Worm (Caenorhabditis elegans) whole organism, L1 larva: ENCODE measurements around the gene sdz-33.

Experiments
- C16A3.4 ChIP-seq: fragments of 150-350 bp; optimal IDR thresholded peaks from 2 replicates; lab custom pipeline; 2014; ENCODE audit warnings: missing biosample characterization, missing genetic modification characterization
- aha-1 ChIP-seq: fragments of 150-350 bp; optimal IDR thresholded peaks from 2 replicates; lab custom pipeline; 2014; ENCODE audit warnings: missing biosample characterization, missing genetic modification characterization
- ceh-82 ChIP-seq, 3 experiments: fragments of 150-350 bp in 1 of 3; sonication (generic microtip) in 2 of 3; optimal IDR thresholded peaks; 2 replicates each; lab custom pipeline; 2014 to 2017; ENCODE audit warnings: missing biosample characterization in 3 of 3, missing genetic modification characterization in 3 of 3
- ceh-88 ChIP-seq: fragments of 200-800 bp; sonication (Bioruptor generic); IDR thresholded peaks from 2 replicates; pipeline ENCODE4 v1.3.6; 2022; ENCODE audit warnings: missing genetic modification characterization, missing compliant biosample characterization
- dsc-1 ChIP-seq: sonication (generic microtip); optimal IDR thresholded peaks from 2 replicates; lab custom pipeline; 2016; ENCODE audit warnings: mild to moderate bottlenecking, missing genetic modification characterization, missing compliant biosample characterization
- lin-35 ChIP-seq, 2 experiments: fragments of 150-350 bp; optimal IDR thresholded peaks; 2 replicates each; lab custom pipeline; 2014; ENCODE audit warnings: missing biosample characterization in 2 of 2, missing genetic modification characterization in 2 of 2, missing genetic modification reagents in 2 of 2
- lir-3 ChIP-seq: sonication (generic microtip); optimal IDR thresholded peaks from 2 replicates; lab custom pipeline; 2016; ENCODE audit warnings: mild to moderate bottlenecking, missing genetic modification characterization, moderate library complexity, missing compliant biosample characterization; ENCODE audit not compliant: poor library complexity
- lsy-2 ChIP-seq, 2 experiments: fragments of 150-350 bp; optimal IDR thresholded peaks; 2 replicates each; lab custom pipeline; 2014; ENCODE audit warnings: missing biosample characterization in 2 of 2, missing genetic modification characterization in 2 of 2
- mdl-1 ChIP-seq, 2 experiments: fragments of 150-350 bp; optimal IDR thresholded peaks; 2 replicates each; lab custom pipeline; 2014 to 2017; ENCODE audit warnings: missing biosample characterization in 2 of 2, missing genetic modification characterization in 2 of 2, inconsistent platforms in 1 of 2
- nhr-12 ChIP-seq: sonication (generic microtip); optimal IDR thresholded peaks from 2 replicates; lab custom pipeline; 2017; ENCODE audit warnings: missing biosample characterization, missing genetic modification characterization
- nhr-237 ChIP-seq: fragments of 150-350 bp; optimal IDR thresholded peaks from 2 replicates; lab custom pipeline; 2014; ENCODE audit warnings: missing biosample characterization, missing genetic modification characterization
- nhr-76 ChIP-seq: sonication (generic microtip); optimal IDR thresholded peaks from 2 replicates; lab custom pipeline; 2017; ENCODE audit warnings: missing biosample characterization, missing genetic modification characterization
- vab-15 ChIP-seq: sonication (generic microtip); optimal IDR thresholded peaks from 2 replicates; lab custom pipeline; 2017; ENCODE audit warnings: missing genotype, mild to moderate bottlenecking, missing genetic modification characterization, missing compliant biosample characterization
- ztf-4 ChIP-seq: fragments of 150-350 bp; optimal IDR thresholded peaks from 2 replicates; lab custom pipeline; 2014; ENCODE audit warnings: missing biosample characterization, missing genetic modification characterization

DNA sequence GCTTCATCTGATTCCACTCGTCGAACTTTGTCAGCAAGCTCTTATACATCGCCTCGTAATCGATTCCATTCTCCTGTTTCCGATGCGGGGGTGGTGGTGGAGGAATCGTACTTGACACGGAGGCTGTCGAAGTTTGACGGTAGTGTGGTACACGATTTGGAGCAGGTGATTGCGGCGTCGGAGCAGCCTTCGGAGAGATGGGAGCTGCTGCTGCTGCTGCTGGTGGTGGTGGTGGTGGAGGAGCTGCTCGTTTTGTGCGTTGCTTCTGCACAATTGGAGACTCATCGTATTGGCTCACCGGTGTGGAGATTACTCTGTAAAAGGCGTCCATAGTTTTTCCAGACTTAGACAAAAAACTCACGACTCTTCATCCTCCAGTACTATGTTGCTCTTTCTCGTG is 33.0 kb upstream of the sdz-33 start:
- no peak for TF ChIP-seq C16A3.4 (tag; lab: Kevin White, UChicago)
- TF ChIP-seq nhr-12, result no peak
- TF ChIP-seq lin-35 (GFP tag; optimal IDR thresholded peaks at IDR 0.05; lab: Kevin White, UChicago), result no peak
- TF ChIP-seq vab-15 (tag; lab: Kevin White, UChicago), result no peak
- TF ChIP-seq lir-3 (tag; lab: Kevin White, UChicago), result no peak
- TF ChIP-seq mdl-1 (tag; optimal IDR thresholded peaks at IDR 0.05; lab: Kevin White, UChicago), result no peak
- no peak for TF ChIP-seq ceh-82 (tag; optimal IDR thresholded peaks at IDR 0.05; lab: Kevin White, UChicago)
- TF ChIP-seq dsc-1 (tag; lab: Kevin White, UChicago), result no peak
- TF ChIP-seq ztf-4 (tag; lab: Kevin White, UChicago), result no peak
- no peak for TF ChIP-seq lsy-2 (tag; optimal IDR thresholded peaks at IDR 0.05; lab: Kevin White, UChicago)
- TF ChIP-seq nhr-237 (tag; lab: Kevin White, UChicago), result no peak
- no peak for TF ChIP-seq aha-1 (tag; lab: Kevin White, UChicago)
- no peak for TF ChIP-seq nhr-76 (tag; lab: Kevin White, UChicago)
- TF ChIP-seq ceh-88, result no peak
